Worm (Caenorhabditis elegans) whole organism, midembryonic: ENCODE data around the gene R07B1.11.

Source experiments
- T22C8.4 ChIP-seq: fragments of 200-800 bp; sonication (Bioruptor generic); IDR thresholded peaks from 2 replicates; pipeline ENCODE4 v1.3.6; 2022; ENCODE audit warnings: missing genetic modification characterization, missing compliant biosample characterization
- cog-1 ChIP-seq: sonication (generic microtip); optimal IDR thresholded peaks from 2 replicates; lab custom pipeline; 2016; ENCODE audit warnings: missing genetic modification characterization, missing compliant biosample characterization
- flt-1 ChIP-seq: fragments of 200-800 bp; sonication (Bioruptor generic); IDR thresholded peaks from 2 replicates; pipeline ENCODE4 v1.3.6; 2022; ENCODE audit warnings: missing genetic modification characterization, missing compliant biosample characterization
- med-1 ChIP-seq: sonication (generic microtip); optimal IDR thresholded peaks from 2 replicates; lab custom pipeline; 2017; ENCODE audit warnings: missing genetic modification characterization, mild to moderate bottlenecking, missing compliant biosample characterization, antibody characterized with exemption, missing genetic modification reagents; ENCODE audit not compliant: insufficient read depth
- ref-1 ChIP-seq: fragments of 200-800 bp; sonication (Bioruptor generic); conservative IDR thresholded peaks from 2 replicates; pipeline ENCODE4 v1.3.6; 2022; ENCODE audit warnings: missing genetic modification reagents, missing genetic modification characterization, missing compliant biosample characterization
- ztf-23 ChIP-seq: fragments of 200-800 bp; sonication (Bioruptor generic); IDR thresholded peaks from 2 replicates; pipeline ENCODE4 v1.3.6; 2022; ENCODE audit warnings: missing genetic modification reagents, missing genetic modification characterization, missing compliant biosample characterization

ce11 chrX:9858069-9858468 is 1.4 kb downstream of the R07B1.11 start, which contains the start of gene scav-5:
- TF ChIP-seq flt-1 (GFP tag; lab: Robert Waterston, UW) = no peak
- no peak for TF ChIP-seq T22C8.4
- TF ChIP-seq cog-1 = no peak
- TF ChIP-seq ref-1 (GFP tag; lab: Robert Waterston, UW) = no peak
- no peak for TF ChIP-seq med-1 (GFP tag; lab: Kevin White, UChicago)
- TF ChIP-seq ztf-23 (GFP tag; lab: Robert Waterston, UW) = no peak
